Worm (Caenorhabditis elegans): ENCODE results near the gene rsu-1.

rsu-1 gene

DNA sequence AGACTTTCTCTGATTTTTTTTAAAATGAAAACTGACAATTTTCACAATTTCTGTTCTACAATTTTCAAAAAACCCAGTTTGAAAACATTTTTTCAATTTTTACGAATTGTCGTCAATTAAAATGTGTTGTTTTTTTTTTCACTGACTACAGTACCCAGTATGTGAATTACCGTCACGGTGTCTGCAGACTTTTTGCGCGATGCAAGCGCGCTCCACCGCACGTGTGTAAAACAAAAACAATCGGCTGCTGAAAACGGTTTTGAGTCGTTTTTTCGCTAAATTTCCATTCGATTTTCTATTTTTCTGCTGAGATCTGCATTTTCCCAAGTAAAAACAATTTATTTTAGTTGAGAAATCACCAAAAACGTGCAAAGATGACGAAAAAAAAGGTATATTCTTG, 15.6 kb upstream of the rsu-1 start (continued):
- no peak for TF ChIP-seq nhr-12 (tag; optimal IDR thresholded peaks at IDR 0.05)
- TF ChIP-seq zag-1 (tag; optimal IDR thresholded peaks at IDR 0.05) = peak; percentile 80

DNA sequence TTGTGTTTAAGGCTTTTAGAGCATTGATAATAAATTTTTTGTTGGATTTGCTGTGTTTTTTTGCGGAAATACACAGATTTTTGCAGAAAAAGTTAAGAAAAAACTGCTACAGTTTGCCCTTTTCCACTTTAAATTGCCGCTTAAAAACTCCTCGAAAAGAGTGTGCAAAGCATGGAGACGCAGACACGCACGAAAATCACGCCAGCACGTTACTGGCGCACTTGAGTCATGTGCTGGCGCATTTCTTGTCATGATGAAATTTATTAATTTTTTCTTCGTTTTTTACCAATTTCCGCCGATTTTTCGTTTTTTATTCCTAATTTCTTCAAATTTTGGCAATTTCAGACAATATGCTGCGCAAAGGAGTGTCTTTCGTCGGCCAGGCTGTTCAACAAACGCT, 11.7 kb upstream of the rsu-1 start, which contains the start of gene C34C12.8:
Gene C34C12.8 (plus strand): TSS at position 346 of the 400 bp plus-strand sequence.
- TF ChIP-seq lsy-12 (tag; optimal IDR thresholded peaks at IDR 0.05) = peak; percentile 91
- TF ChIP-seq egl-27 (tag; optimal IDR thresholded peaks at IDR 0.05) = peak; percentile 53
- TF ChIP-seq daf-12 (tag; optimal IDR thresholded peaks at IDR 0.05) = no peak
- no peak for TF ChIP-seq fos-1 (tag; optimal IDR thresholded peaks at IDR 0.05)
- TF ChIP-seq ceh-28 (tag; optimal IDR thresholded peaks at IDR 0.05) = peak; percentile 87
- TF ChIP-seq elt-2 (tag; optimal IDR thresholded peaks at IDR 0.05) = peak; percentile 66
- peak; percentile 83 for TF ChIP-seq nhr-77 (tag; optimal IDR thresholded peaks at IDR 0.05)
- peak; percentile 95 for TF ChIP-seq nfya-1 (tag; optimal IDR thresholded peaks at IDR 0.05; ENCODE audit: insufficient read depth)
- TF ChIP-seq nhr-67 (tag; optimal IDR thresholded peaks at IDR 0.05) = no peak
- TF ChIP-seq lin-15B (tag; optimal IDR thresholded peaks at IDR 0.05) = peak; percentile 97
- peak; percentile 71 for TF ChIP-seq skn-1 (tag; optimal IDR thresholded peaks at IDR 0.05)
- TF ChIP-seq elt-3 (tag; optimal IDR thresholded peaks at IDR 0.05) = no peak
- peak; percentile 57 for TF ChIP-seq nhr-11 (tag; optimal IDR thresholded peaks at IDR 0.05)
- TF ChIP-seq ceh-9 (tag; optimal IDR thresholded peaks at IDR 0.05) = no peak
- TF ChIP-seq elt-1 (tag; optimal IDR thresholded peaks at IDR 0.05) = peak; percentile 31
- TF ChIP-seq nhr-43 (tag; optimal IDR thresholded peaks at IDR 0.05; ENCODE audit: poor library complexity, severe bottlenecking) = peak; percentile 94
- TF ChIP-seq egl-5 (tag; optimal IDR thresholded peaks at IDR 0.05) = peak; percentile 66
- peak; percentile 20 for TF ChIP-seq ZK546.5 (tag; optimal IDR thresholded peaks at IDR 0.05)
- TF ChIP-seq pqm-1 (tag; optimal IDR thresholded peaks at IDR 0.05) = peak; percentile 1
- peak; percentile 89 for TF ChIP-seq fkh-10 (GFP tag; optimal IDR thresholded peaks at IDR 0.05)
- TF ChIP-seq R02D3.7 (tag; optimal IDR thresholded peaks at IDR 0.05) = peak; percentile 89
- peak; percentile 37 for TF ChIP-seq zag-1 (tag; optimal IDR thresholded peaks at IDR 0.05)
- TF ChIP-seq mml-1 (tag; optimal IDR thresholded peaks at IDR 0.05) = no peak
- peak; percentile 62 for TF ChIP-seq ama-1 (optimal IDR thresholded peaks at IDR 0.05)
- TF ChIP-seq tbx-2 (tag; optimal IDR thresholded peaks at IDR 0.05) = peak; percentile 93
- TF ChIP-seq eor-1 (tag; optimal IDR thresholded peaks at IDR 0.05) = peak in 1 of 2 experiments; percentile 30
- peak; percentile 83 for TF ChIP-seq ceh-82 (tag; optimal IDR thresholded peaks at IDR 0.05)
- no peak for TF ChIP-seq nhr-28 (tag; optimal IDR thresholded peaks at IDR 0.05)
- no peak for TF ChIP-seq fkh-2 (tag; optimal IDR thresholded peaks at IDR 0.05)
- TF ChIP-seq nhr-23 (tag; optimal IDR thresholded peaks at IDR 0.05) = peak; percentile 98
- TF ChIP-seq lin-39 (tag; optimal IDR thresholded peaks at IDR 0.05) = peak; percentile 80
- TF ChIP-seq hmg-11 (tag; optimal IDR thresholded peaks at IDR 0.05) = peak; percentile 89
- no peak for TF ChIP-seq unc-39 (tag; optimal IDR thresholded peaks at IDR 0.05)
- peak; percentile 95 for TF ChIP-seq pha-4 (tag; optimal IDR thresholded peaks at IDR 0.05)
- TF ChIP-seq nhr-76 (tag; optimal IDR thresholded peaks at IDR 0.05) = peak; percentile 70
- no peak for TF ChIP-seq sea-2 (GFP tag; optimal IDR thresholded peaks at IDR 0.05)
- peak; percentile 94 for TF ChIP-seq nhr-25 (tag; optimal IDR thresholded peaks at IDR 0.05)
- TF ChIP-seq unc-62 (GFP tag; optimal IDR thresholded peaks at IDR 0.05) = peak; percentile 6
- peak; percentile 93 for TF ChIP-seq jun-1 (tag; optimal IDR thresholded peaks at IDR 0.05)
- TF ChIP-seq ceh-16 (tag; optimal IDR thresholded peaks at IDR 0.05) = no peak
- no peak for TF ChIP-seq aly-2 (tag; optimal IDR thresholded peaks at IDR 0.05)
- TF ChIP-seq ztf-4 (tag; optimal IDR thresholded peaks at IDR 0.05) = peak; percentile 28
- TF ChIP-seq nhr-12 (tag; optimal IDR thresholded peaks at IDR 0.05) = no peak
- peak; percentile 86 for TF ChIP-seq snpc-4 (tag; optimal IDR thresholded peaks at IDR 0.05)
- no peak for TF ChIP-seq ztf-11 (tag; optimal IDR thresholded peaks at IDR 0.05)
